Worm (Caenorhabditis elegans) whole organism, mixed stage, embryonic: ENCODE results near the gene dylt-2.
A peak's percentile ranks its signal among the peaks of the same experiment; 100 is the strongest.

ENCODE experiments used
- M03D4.4 ChIP-seq: sonication (generic microtip); optimal IDR thresholded peaks from 2 replicates; lab custom pipeline; 2017; ENCODE audit warnings: mild to moderate bottlenecking, missing genetic modification characterization, missing compliant biosample characterization
- bed-3 ChIP-seq: fragments of 200-800 bp; sonication (Bioruptor generic); optimal IDR thresholded peaks from 3 replicates; lab custom pipeline; 2018; ENCODE audit warnings: mild to moderate bottlenecking, missing genetic modification characterization, moderate library complexity, missing compliant biosample characterization
- blmp-1 ChIP-seq: fragments of 150-350 bp; optimal IDR thresholded peaks from 2 replicates; lab custom pipeline; 2014; ENCODE audit warnings: missing biosample characterization, missing genetic modification characterization
- ceh-39 ChIP-seq: fragments of 150-350 bp; optimal IDR thresholded peaks from 2 replicates; lab custom pipeline; 2014; ENCODE audit warnings: missing biosample characterization, missing genetic modification characterization
- ceh-43 ChIP-seq: fragments of 200-800 bp; sonication (Bioruptor generic); optimal IDR thresholded peaks from 2 replicates; lab custom pipeline; 2018; ENCODE audit warnings: mild to moderate bottlenecking, missing genetic modification characterization, moderate library complexity, missing compliant biosample characterization
- ces-1 ChIP-seq: fragments of 150-350 bp; optimal IDR thresholded peaks from 2 replicates; lab custom pipeline; 2014; ENCODE audit warnings: missing biosample characterization, missing genetic modification reagents, missing genetic modification characterization
- drap-1 ChIP-seq: fragments of 200-800 bp; sonication (Bioruptor generic); optimal IDR thresholded peaks from 3 replicates; lab custom pipeline; 2018; ENCODE audit warnings: mild to moderate bottlenecking, missing genetic modification characterization, missing compliant biosample characterization
- elt-1 ChIP-seq: sonication (generic microtip); optimal IDR thresholded peaks from 2 replicates; lab custom pipeline; 2017; ENCODE audit warnings: missing genetic modification characterization, mild to moderate bottlenecking, missing compliant biosample characterization, antibody characterized with exemption, moderate library complexity, borderline replicate concordance; ENCODE audit not compliant: insufficient read depth
- flh-1 ChIP-seq: fragments of 200-800 bp; sonication (Bioruptor generic); optimal IDR thresholded peaks from 2 replicates; lab custom pipeline; 2018; ENCODE audit warnings: mild to moderate bottlenecking, missing genetic modification characterization, moderate library complexity, missing compliant biosample characterization
- ham-2 ChIP-seq: fragments of 200-800 bp; sonication (Bioruptor generic); optimal IDR thresholded peaks from 2 replicates; lab custom pipeline; 2018; ENCODE audit warnings: mild to moderate bottlenecking, missing genetic modification characterization, missing compliant biosample characterization
- hlh-1 ChIP-seq: fragments of 150-350 bp; optimal IDR thresholded peaks from 2 replicates; lab custom pipeline; 2014; ENCODE audit warnings: missing biosample characterization, missing genetic modification reagents, missing genetic modification characterization
- lin-13 ChIP-seq: fragments of 150-350 bp; optimal IDR thresholded peaks from 2 replicates; lab custom pipeline; 2014; ENCODE audit warnings: missing biosample characterization, missing genetic modification characterization
- lin-32 ChIP-seq: fragments of 200-800 bp; sonication (Bioruptor generic); optimal IDR thresholded peaks from 2 replicates; lab custom pipeline; 2018; ENCODE audit warnings: mild to moderate bottlenecking, missing genetic modification characterization, missing compliant biosample characterization
- lsy-2 ChIP-seq: fragments of 150-350 bp; optimal IDR thresholded peaks from 2 replicates; lab custom pipeline; 2014; ENCODE audit warnings: missing biosample characterization, missing genetic modification characterization
- mab-5 ChIP-seq: fragments of 150-350 bp; optimal IDR thresholded peaks from 2 replicates; lab custom pipeline; 2014; ENCODE audit warnings: missing biosample characterization, missing genetic modification characterization
- mep-1 ChIP-seq: fragments of 150-350 bp; optimal IDR thresholded peaks from 2 replicates; lab custom pipeline; 2017; ENCODE audit warnings: missing biosample characterization, missing genetic modification reagents, missing genetic modification characterization, inconsistent platforms
- nhr-12 ChIP-seq: fragments of 150-350 bp; optimal IDR thresholded peaks from 2 replicates; lab custom pipeline; 2014; ENCODE audit warnings: missing biosample characterization, missing genetic modification characterization
- nhr-2 ChIP-seq: fragments of 150-350 bp; optimal IDR thresholded peaks from 2 replicates; lab custom pipeline; 2014; ENCODE audit warnings: missing biosample characterization, missing genetic modification characterization
- nhr-237 ChIP-seq: fragments of 150-350 bp; optimal IDR thresholded peaks from 2 replicates; lab custom pipeline; 2014; ENCODE audit warnings: missing biosample characterization, missing genetic modification characterization
- pha-4 ChIP-seq: fragments of 150-350 bp; optimal IDR thresholded peaks from 2 replicates; lab custom pipeline; 2018; ENCODE audit warnings: missing biosample characterization, missing genetic modification reagents, missing genetic modification characterization
- sem-2 ChIP-seq: fragments of 200-800 bp; sonication (Bioruptor generic); optimal IDR thresholded peaks from 2 replicates; lab custom pipeline; 2018; ENCODE audit warnings: mild to moderate bottlenecking, missing genetic modification characterization, missing compliant biosample characterization
- sptf-1 ChIP-seq: sonication (generic microtip); optimal IDR thresholded peaks from 2 replicates; lab custom pipeline; 2017; ENCODE audit warnings: mild to moderate bottlenecking, missing genetic modification characterization, moderate library complexity, missing compliant biosample characterization
- tbx-8 ChIP-seq: fragments of 200-800 bp; sonication (Bioruptor generic); optimal IDR thresholded peaks from 2 replicates; lab custom pipeline; 2018; ENCODE audit warnings: mild to moderate bottlenecking, missing genetic modification characterization, moderate library complexity, missing compliant biosample characterization
- unc-120 ChIP-seq: sonication (generic microtip); optimal IDR thresholded peaks from 2 replicates; lab custom pipeline; 2017; ENCODE audit warnings: missing genetic modification characterization, missing compliant biosample characterization; ENCODE audit not compliant: poor library complexity, severe bottlenecking
- unc-39 ChIP-seq: fragments of 150-350 bp; optimal IDR thresholded peaks from 2 replicates; lab custom pipeline; 2014; ENCODE audit warnings: missing biosample characterization, missing genetic modification characterization
- unc-62 ChIP-seq: fragments of 150-350 bp; optimal IDR thresholded peaks from 2 replicates; lab custom pipeline; 2014; ENCODE audit warnings: missing biosample characterization, missing genetic modification reagents, missing genetic modification characterization
- zip-8 ChIP-seq: fragments of 150-350 bp; optimal IDR thresholded peaks from 2 replicates; lab custom pipeline; 2014; ENCODE audit warnings: missing biosample characterization, missing genetic modification characterization
- ztf-11 ChIP-seq: fragments of 150-350 bp; optimal IDR thresholded peaks from 2 replicates; lab custom pipeline; 2014; ENCODE audit warnings: missing biosample characterization, missing genetic modification characterization

The dylt-2 gene

DNA sequence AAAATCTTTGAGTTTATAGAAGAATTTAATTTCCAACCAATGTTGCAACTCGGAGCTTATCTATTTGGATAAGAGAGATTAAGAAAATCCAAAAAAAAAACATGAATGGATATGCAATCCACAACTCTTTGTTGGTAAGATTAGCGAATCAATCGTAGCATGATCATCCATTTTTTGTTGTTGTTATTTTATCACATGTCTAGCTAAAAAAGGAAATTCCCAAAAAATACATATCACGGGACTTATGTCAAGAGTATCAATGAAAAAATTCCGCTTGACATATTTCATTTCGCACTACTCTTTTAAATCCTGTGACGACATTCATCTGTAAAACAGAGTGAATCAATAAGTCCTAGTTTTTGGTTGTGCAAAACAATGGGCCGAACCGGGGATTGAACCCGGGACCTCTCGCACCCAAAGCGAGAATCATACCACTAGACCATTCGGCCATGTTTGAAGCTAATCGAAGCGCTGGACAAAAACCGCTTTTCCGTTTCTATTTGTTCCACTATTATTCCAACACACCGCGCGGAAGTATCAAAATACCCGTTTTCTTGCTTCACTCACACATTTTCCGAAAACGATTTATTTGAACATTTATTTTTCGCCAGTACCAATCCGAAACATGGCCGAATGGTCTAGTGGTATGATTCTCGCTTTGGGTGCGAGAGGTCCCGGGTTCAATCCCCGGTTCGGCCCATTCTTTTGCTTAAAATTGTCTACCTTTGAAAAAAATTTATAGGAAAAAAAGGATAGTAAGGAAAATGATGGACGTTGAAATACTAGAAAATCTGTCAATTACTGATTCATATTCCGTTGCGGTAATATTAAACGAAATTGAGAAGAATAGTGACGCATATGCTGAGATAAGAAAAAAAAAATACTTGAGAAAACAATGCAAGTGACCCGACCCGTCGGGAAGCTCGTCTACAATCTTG is 29.4 kb upstream of the dylt-2 start:
- TF ChIP-seq M03D4.4 (tag; lab: Kevin White, UChicago) (peak; percentile 19), tbx-8 (no peak), sptf-1 (peak; percentile 23), bed-3 (GFP tag; lab: Kevin White, UChicago) (peak; percentile 27), pha-4 (tag; lab: Kevin White, UChicago) (no peak)

DNA sequence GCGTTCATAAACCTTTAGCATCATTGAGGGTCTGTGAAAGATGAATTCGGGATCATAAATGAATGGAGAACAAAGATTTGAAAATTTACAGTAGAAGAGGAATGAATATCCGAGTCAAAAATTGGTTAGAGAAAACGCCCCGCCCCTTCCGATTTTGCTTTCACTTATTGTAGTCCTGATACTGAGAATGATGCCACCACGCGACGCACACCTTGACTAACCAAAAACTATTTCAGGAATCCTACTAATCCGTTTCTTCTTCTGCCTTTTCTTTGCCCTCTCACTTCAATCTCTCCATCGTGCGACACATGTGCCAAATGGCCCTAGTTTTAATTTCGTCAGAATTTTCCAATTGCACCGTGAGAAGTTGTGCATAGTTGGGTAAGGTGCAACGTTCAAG is 23.5 kb upstream of the dylt-2 start:
- TF ChIP-seq lin-32 (GFP tag; lab: Kevin White, UChicago): no peak
- no peak for TF ChIP-seq ztf-11
- no peak for TF ChIP-seq lin-13 (tag; lab: Kevin White, UChicago)
- no peak for TF ChIP-seq lsy-2 (tag; lab: Kevin White, UChicago)
- TF ChIP-seq sptf-1: no peak
- no peak for TF ChIP-seq blmp-1 (tag; lab: Kevin White, UChicago)
- no peak for TF ChIP-seq unc-120 (tag; lab: Kevin White, UChicago)
- TF ChIP-seq mep-1 (tag; lab: Kevin White, UChicago): no peak
- TF ChIP-seq mab-5: no peak
- TF ChIP-seq ceh-39 (tag; lab: Kevin White, UChicago): no peak
- TF ChIP-seq unc-62: no peak
- no peak for TF ChIP-seq ceh-43 (GFP tag; lab: Kevin White, UChicago)
- TF ChIP-seq, all 35 proteins: peak for 0

DNA sequence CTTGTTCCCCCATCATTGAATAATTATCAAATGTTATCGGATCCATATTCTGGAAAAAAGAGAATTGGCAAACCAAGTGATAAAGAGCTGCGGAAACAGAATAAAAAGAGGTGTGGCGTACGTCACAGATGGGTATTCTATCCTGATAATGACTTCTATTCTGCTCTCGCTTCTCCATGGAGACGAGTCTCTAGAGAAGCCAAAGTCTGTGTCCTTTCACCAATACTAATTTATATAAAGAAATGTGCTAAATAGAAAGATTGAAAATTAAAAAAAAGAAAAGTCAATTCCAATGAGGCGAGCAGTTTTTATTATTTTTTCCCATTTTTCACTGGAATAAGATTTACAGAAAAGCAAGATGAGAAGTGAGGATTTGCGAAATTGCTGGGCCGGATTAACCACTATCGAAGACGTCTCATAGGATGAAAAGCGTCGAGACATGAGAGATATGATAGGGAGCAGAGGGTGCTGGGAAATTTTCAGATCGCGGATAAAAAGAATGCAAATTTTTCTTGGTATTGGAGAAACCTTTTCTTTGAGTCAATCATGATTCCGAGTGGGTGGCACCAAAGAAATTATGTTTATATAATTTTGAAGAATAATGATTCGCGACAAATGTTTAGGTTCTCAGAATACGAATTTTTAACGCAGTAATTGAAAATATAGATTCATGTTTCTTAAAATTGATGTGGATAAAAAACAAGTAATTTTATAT is 21.3 kb upstream of the dylt-2 start, which contains the start of gene aexr-3:
Gene aexr-3, minus strand, starts transcription at position 51 of the 715 bp plus-strand sequence.
- no peak for TF ChIP-seq elt-1 (tag; lab: Kevin White, UChicago)
- no peak for TF ChIP-seq lsy-2 (tag; lab: Kevin White, UChicago)
- TF ChIP-seq hlh-1 (tag; lab: Kevin White, UChicago): no peak
- no peak for TF ChIP-seq nhr-12 (tag; lab: Kevin White, UChicago)
- no peak for TF ChIP-seq ces-1 (GFP tag; lab: Kevin White, UChicago)
- TF ChIP-seq nhr-2 (tag; lab: Kevin White, UChicago): no peak
- no peak for TF ChIP-seq flh-1 (GFP tag; lab: Kevin White, UChicago)
- no peak for TF ChIP-seq unc-120 (tag; lab: Kevin White, UChicago)
- no peak for TF ChIP-seq unc-39 (tag; lab: Kevin White, UChicago)
- TF ChIP-seq unc-62: no peak

DNA sequence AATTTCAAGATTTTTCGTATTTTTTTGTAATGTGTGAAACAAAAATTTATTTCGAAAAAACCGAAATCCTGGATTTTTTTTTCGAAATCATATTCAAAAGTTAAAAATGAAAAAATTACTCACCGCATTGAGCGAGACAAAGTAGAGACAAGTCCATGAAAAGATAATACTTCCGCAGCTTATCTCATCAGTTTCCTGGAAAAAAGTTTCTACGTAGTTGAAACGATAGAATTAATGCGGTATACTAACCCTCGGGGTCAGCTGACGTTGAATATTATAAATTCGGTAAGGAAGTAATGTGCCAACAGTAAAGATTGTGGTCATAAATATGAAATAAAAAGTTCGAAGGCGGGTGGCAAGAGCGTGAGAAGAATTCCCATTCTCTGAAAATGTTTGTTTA is 18.0 kb upstream of the dylt-2 start:
- no peak for TF ChIP-seq zip-8 (tag; lab: Kevin White, UChicago)
- TF ChIP-seq lin-32 (GFP tag; lab: Kevin White, UChicago): no peak
- no peak for TF ChIP-seq ceh-43 (GFP tag; lab: Kevin White, UChicago)
- TF ChIP-seq sem-2 (GFP tag; lab: Kevin White, UChicago): no peak
- TF ChIP-seq ces-1 (GFP tag; lab: Kevin White, UChicago): no peak
- no peak for TF ChIP-seq hlh-1 (tag; lab: Kevin White, UChicago)
- TF ChIP-seq drap-1 (GFP tag; lab: Kevin White, UChicago): no peak
- no peak for TF ChIP-seq ham-2 (GFP tag; lab: Kevin White, UChicago)
- no peak for TF ChIP-seq ztf-11
- no peak for TF ChIP-seq nhr-237 (tag; lab: Kevin White, UChicago)
- TF ChIP-seq bed-3 (GFP tag; lab: Kevin White, UChicago): no peak
- no peak for TF ChIP-seq pha-4 (tag; lab: Kevin White, UChicago)

DNA sequence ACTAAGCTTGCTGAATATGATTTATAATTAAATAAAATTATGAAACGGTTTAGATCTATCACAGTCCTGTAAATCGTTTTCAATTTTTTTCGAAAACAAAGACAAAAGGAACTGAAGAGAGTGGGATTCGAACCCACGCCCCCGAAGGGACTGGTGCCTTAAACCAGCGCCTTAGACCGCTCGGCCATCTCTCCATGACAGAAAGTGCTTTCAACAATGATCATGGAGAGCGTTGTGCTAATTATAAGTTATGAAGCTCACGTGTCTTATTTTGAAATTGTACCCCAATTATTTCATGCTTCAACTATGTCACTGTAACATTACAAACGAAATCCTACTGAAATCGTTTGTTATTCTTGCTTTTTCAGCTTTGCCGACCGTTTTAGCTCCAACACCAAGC is 15.8 kb upstream of the dylt-2 start:
- TF ChIP-seq elt-1 (tag; lab: Kevin White, UChicago) (no peak), unc-39 (tag; lab: Kevin White, UChicago) (no peak), M03D4.4 (tag; lab: Kevin White, UChicago) (no peak), mep-1 (tag; lab: Kevin White, UChicago) (no peak)
